Worm (Caenorhabditis elegans) whole organism, early embryonic: ENCODE data around the gene srd-12.

ENCODE experiments used
- B0310.2 ChIP-seq: sonication (generic microtip); optimal IDR thresholded peaks from 2 replicates; lab custom pipeline; 2016; ENCODE audit warnings: mild to moderate bottlenecking, missing genetic modification characterization, missing compliant biosample characterization
- F13C5.2 ChIP-seq: sonication (generic microtip); optimal IDR thresholded peaks from 2 replicates; lab custom pipeline; 2017; ENCODE audit warnings: mild to moderate bottlenecking, missing genetic modification characterization, inconsistent platforms, missing compliant biosample characterization
- ama-1 ChIP-seq: fragments of 150-350 bp; optimal IDR thresholded peaks from 2 replicates; lab custom pipeline; 2014
- ceh-13 ChIP-seq: fragments of 200-800 bp; sonication (Bioruptor generic); optimal IDR thresholded peaks from 2 replicates; lab custom pipeline; 2018; ENCODE audit warnings: mild to moderate bottlenecking, missing genetic modification characterization, missing compliant biosample characterization
- ceh-36 ChIP-seq: sonication (generic microtip); optimal IDR thresholded peaks from 2 replicates; lab custom pipeline; 2016; ENCODE audit warnings: missing genetic modification characterization, inconsistent platforms, missing compliant biosample characterization
- ets-7 ChIP-seq: sonication (generic microtip); optimal IDR thresholded peaks from 2 replicates; lab custom pipeline; 2016; ENCODE audit warnings: missing genotype, missing genetic modification characterization, missing compliant biosample characterization
- flt-1 ChIP-seq: fragments of 200-800 bp; sonication (Bioruptor generic); IDR thresholded peaks from 2 replicates; pipeline ENCODE4 v1.3.6; 2022; ENCODE audit warnings: missing genetic modification characterization, missing compliant biosample characterization
- pes-1 ChIP-seq: fragments of 200-800 bp; sonication (Bioruptor generic); IDR thresholded peaks from 2 replicates; pipeline ENCODE4 v1.3.6; 2022; ENCODE audit warnings: missing genetic modification reagents, missing genetic modification characterization, missing compliant biosample characterization
- tbx-11 ChIP-seq: fragments of 200-800 bp; sonication (Bioruptor generic); IDR thresholded peaks from 2 replicates; pipeline ENCODE4 v1.3.6; 2022; ENCODE audit warnings: missing genetic modification characterization, missing compliant biosample characterization
- tbx-37 ChIP-seq: fragments of 200-800 bp; sonication (Bioruptor generic); conservative IDR thresholded peaks from 2 replicates; pipeline ENCODE4 v1.3.6; 2022; ENCODE audit warnings: missing genetic modification reagents, missing genetic modification characterization, missing compliant biosample characterization
- tra-4 ChIP-seq: sonication (generic microtip); optimal IDR thresholded peaks from 2 replicates; lab custom pipeline; 2017; ENCODE audit warnings: missing genetic modification characterization, missing compliant biosample characterization

DNA sequence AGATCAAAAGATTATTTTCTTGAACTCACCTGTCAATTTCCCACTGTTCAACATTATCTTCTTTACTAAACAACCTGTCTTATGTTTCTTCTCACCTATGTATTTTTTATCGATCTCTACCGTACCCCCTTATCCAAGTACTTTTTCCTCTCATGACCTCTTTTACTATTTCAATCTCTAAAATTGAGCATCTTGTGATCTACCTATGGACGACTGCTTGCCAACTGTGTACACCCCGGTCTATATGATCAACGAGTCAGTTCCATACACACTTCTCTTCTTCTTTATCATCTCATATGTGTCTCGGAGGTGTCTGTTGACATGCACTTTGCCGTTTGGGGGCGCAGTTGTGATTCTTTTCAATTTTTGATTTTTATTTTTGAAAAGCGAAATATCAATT, 39.9 kb downstream of the srd-12 start:
- no peak for TF ChIP-seq ceh-13 (GFP tag; lab: Kevin White, UChicago)
- TF ChIP-seq flt-1: no peak
- TF ChIP-seq ama-1 (lab: Kevin White, UChicago): no peak
- TF ChIP-seq tbx-11: no peak
- TF ChIP-seq tra-4: no peak
- TF ChIP-seq tbx-37 (GFP tag; lab: Robert Waterston, UW): no peak
- no peak for TF ChIP-seq ets-7 (tag; lab: Kevin White, UChicago)
- no peak for TF ChIP-seq F13C5.2
- no peak for TF ChIP-seq B0310.2 (tag; lab: Kevin White, UChicago)
- TF ChIP-seq ceh-36 (tag; lab: Kevin White, UChicago): no peak
- TF ChIP-seq pes-1 (GFP tag; lab: Robert Waterston, UW): no peak
